Fruit fly (Drosophila melanogaster): ENCODE measurements around the gene Sos.

dm6 chr2L:13802075-13802639 is 11.5 kb upstream of the Sos start:
- no peak for TF ChIP-seq GATAd (GFP tag; optimal IDR thresholded peaks at IDR 0.05)
- no peak for TF ChIP-seq dsf (GFP tag; optimal IDR thresholded peaks at IDR 0.05; ENCODE audit: borderline replicate concordance)
- TF ChIP-seq CG32264 (GFP tag; optimal IDR thresholded peaks at IDR 0.05): no peak
- TF ChIP-seq Hr83 (GFP tag; optimal IDR thresholded peaks at IDR 0.05; ENCODE audit: poor library complexity, severe bottlenecking): no peak
- no peak for TF ChIP-seq OdsH (GFP tag; optimal IDR thresholded peaks at IDR 0.05)
- no peak for TF ChIP-seq psq (GFP tag; optimal IDR thresholded peaks at IDR 0.05)
- no peak for TF ChIP-seq lola (GFP tag; optimal IDR thresholded peaks at IDR 0.05)
- no peak for TF ChIP-seq Hnf4 (GFP tag; optimal IDR thresholded peaks at IDR 0.05)
- no peak for TF ChIP-seq Vsx2 (GFP tag; optimal IDR thresholded peaks at IDR 0.05; ENCODE audit: partially characterized antibody)
